Fruit fly (Drosophila melanogaster) S2 (cell line): Measurements from ENCODE around the gene CG6012.

Experiments
- CG8478 ChIP-seq: fragments of >200 bp; optimal IDR thresholded peaks from 2 replicates; lab custom pipeline; 2018
- CTCF ChIP-seq, 2 experiments: fragments of >200 bp; optimal IDR thresholded peaks; 2 replicates each; lab custom pipeline; 2018

- TF ChIP-seq CTCF (optimal IDR thresholded peaks at IDR 0.05; lab: Kevin White, UChicago): no peak
- no peak for TF ChIP-seq CG8478 (lab: Kevin White, UChicago)
These were observed 43.7 kb downstream of the CG6012 start for dm6 chr2L:16817421-16818101.
